Worm (Caenorhabditis elegans): ENCODE measurements around the gene R10E9.3.

Gene R10E9.3

DNA sequence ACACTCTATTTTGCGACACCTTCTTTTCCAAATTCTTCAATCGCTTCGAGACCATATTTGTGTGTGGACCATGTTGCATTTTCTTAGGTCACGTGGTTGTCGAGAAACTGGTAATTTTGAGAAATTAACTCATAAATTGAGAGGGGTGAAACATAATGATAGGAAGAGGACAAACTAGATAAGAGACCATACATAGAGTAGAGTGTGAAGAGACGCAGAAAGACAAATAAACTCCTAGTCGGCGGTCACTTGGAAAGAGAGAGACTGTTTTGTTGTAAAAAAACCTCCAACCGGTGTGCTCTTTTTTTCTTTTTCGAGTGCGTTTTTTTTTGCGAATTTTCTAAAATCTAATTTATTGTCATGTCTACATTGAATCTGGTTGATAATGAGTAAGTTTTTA, at the start of gene R10E9.3:
R10E9.3 (plus strand) TSS at position 235 of the 400 bp plus-strand sequence.
- no peak for TF ChIP-seq dpl-1 (GFP tag; optimal IDR thresholded peaks at IDR 0.05)
- no peak for TF ChIP-seq daf-12 (tag; optimal IDR thresholded peaks at IDR 0.05)
- no peak for TF ChIP-seq unc-62 (GFP tag; optimal IDR thresholded peaks at IDR 0.05 in 1 of 2)
- TF ChIP-seq unc-62 (tag; optimal IDR thresholded peaks at IDR 0.05), result no peak
- TF ChIP-seq ceh-20 (GFP tag; IDR thresholded peaks at IDR 0.05), result no peak
- TF ChIP-seq spr-1 (tag; optimal IDR thresholded peaks at IDR 0.05), result no peak
- no peak for TF ChIP-seq egl-27 (tag; optimal IDR thresholded peaks at IDR 0.05)
- TF ChIP-seq zfp-2 (tag; optimal IDR thresholded peaks at IDR 0.05), result no peak
- no peak for TF ChIP-seq lsy-2 (tag; optimal IDR thresholded peaks at IDR 0.05)
- TF ChIP-seq nhr-48 (tag; optimal IDR thresholded peaks at IDR 0.05), result no peak
- peak in 1 of 2 experiments; percentile 30 for TF ChIP-seq mdl-1 (tag; optimal IDR thresholded peaks at IDR 0.05)
- peak; percentile 85 for TF ChIP-seq aha-1 (tag)
- no peak for TF ChIP-seq ctbp-1 (GFP tag; IDR thresholded peaks at IDR 0.05)
- TF ChIP-seq Y75B8A.6 (GFP tag; IDR thresholded peaks at IDR 0.05), result no peak
- no peak for TF ChIP-seq F44E2.7 (GFP tag; IDR thresholded peaks at IDR 0.05)
- peak; percentile 18 for TF ChIP-seq mes-2 (tag; optimal IDR thresholded peaks at IDR 0.05; ENCODE audit: poor library complexity, severe bottlenecking)
- no peak for TF ChIP-seq saeg-2 (GFP tag; IDR thresholded peaks at IDR 0.05)
- TF ChIP-seq pqm-1 (tag; optimal IDR thresholded peaks at IDR 0.05), result peak; percentile 25
- TF ChIP-seq nhr-25 (tag; optimal IDR thresholded peaks at IDR 0.05; ENCODE audit: borderline replicate concordance, insufficient read depth), result no peak
- peak; percentile 53 for TF ChIP-seq hlh-11 (tag; optimal IDR thresholded peaks at IDR 0.05)
- TF ChIP-seq dve-1 (tag; optimal IDR thresholded peaks at IDR 0.05; ENCODE audit: insufficient read depth), result peak; percentile 38
- no peak for TF ChIP-seq aly-2 (tag; optimal IDR thresholded peaks at IDR 0.05)
- peak; percentile 19 for TF ChIP-seq nhr-28 (tag; optimal IDR thresholded peaks at IDR 0.05)
- no peak for TF ChIP-seq snpc-4 (tag; optimal IDR thresholded peaks at IDR 0.05)
- TF ChIP-seq php-3 (GFP tag; IDR thresholded peaks at IDR 0.05), result peak; percentile 72
- no peak for TF ChIP-seq F10B5.3 (tag; optimal IDR thresholded peaks at IDR 0.05)
- no peak for TF ChIP-seq madf-5 (GFP tag; IDR thresholded peaks at IDR 0.05)
- no peak for TF ChIP-seq F26F4.8 (GFP tag; conservative IDR thresholded peaks at IDR 0.05)
- no peak for TF ChIP-seq F37D6.2 (tag; optimal IDR thresholded peaks at IDR 0.05)
- peak; percentile 33; the same call in 1 of the 2 replicates for TF ChIP-seq dmd-6 (GFP tag; IDR thresholded peaks at IDR 0.05)
- TF ChIP-seq tra-1 (GFP tag; IDR thresholded peaks at IDR 0.05), result no peak
- TF ChIP-seq daf-16 (GFP tag; optimal IDR thresholded peaks at IDR 0.05), result no peak
- peak; percentile 51 for TF ChIP-seq daf-16 (tag; optimal IDR thresholded peaks at IDR 0.05)
- no peak for TF ChIP-seq daf-19 (GFP tag; conservative IDR thresholded peaks at IDR 0.05)
- no peak for TF ChIP-seq set-16 (GFP tag; IDR thresholded peaks at IDR 0.05)
- TF ChIP-seq ZK546.5 (tag; optimal IDR thresholded peaks at IDR 0.05), result no peak
- TF ChIP-seq mxl-3 (GFP tag; optimal IDR thresholded peaks at IDR 0.05), result no peak
- no peak for TF ChIP-seq snpc-1.2 (GFP tag; IDR thresholded peaks at IDR 0.05)
- TF ChIP-seq ama-1 (optimal IDR thresholded peaks at IDR 0.05), result no peak
- no peak for TF ChIP-seq ceh-28 (tag; optimal IDR thresholded peaks at IDR 0.05)
- no peak for TF ChIP-seq dmd-8 (GFP tag; IDR thresholded peaks at IDR 0.05)
- no peak for TF ChIP-seq lir-3 (tag; optimal IDR thresholded peaks at IDR 0.05)
- no peak for TF ChIP-seq nhr-42 (GFP tag; IDR thresholded peaks at IDR 0.05)
- no peak for TF ChIP-seq hmg-1.1 (GFP tag; IDR thresholded peaks at IDR 0.05)
- no peak for TF ChIP-seq madf-9 (GFP tag; conservative IDR thresholded peaks at IDR 0.05)
- no peak for TF ChIP-seq skn-1 (tag; optimal IDR thresholded peaks at IDR 0.05)
- TF ChIP-seq hlh-30 (tag; optimal IDR thresholded peaks at IDR 0.05; ENCODE audit: insufficient read depth), result peak; percentile 35

Measured in whole organism, L4 larva.